Fruit fly (Drosophila melanogaster) whole organism, wandering third instar larva: ENCODE measurements around the gene CG32075.

Experiments
- Abd-B ChIP-seq: fragments of >200 bp; optimal IDR thresholded peaks from 2 replicates; lab custom pipeline; 2017; ENCODE audit warnings: missing biosample characterization, missing genetic modification characterization
- CG32264 ChIP-seq: fragments of 200-800 bp; sonication (Bioruptor generic); optimal IDR thresholded peaks from 2 replicates; lab custom pipeline; 2016; ENCODE audit warnings: missing biosample characterization, missing genetic modification characterization
- CG9705 ChIP-seq: fragments of 200-800 bp; sonication (Bioruptor generic); optimal IDR thresholded peaks from 2 replicates; lab custom pipeline; 2018; ENCODE audit warnings: missing biosample characterization, mild to moderate bottlenecking, missing genetic modification characterization
- CrebA ChIP-seq: fragments of 200-800 bp; sonication (Bioruptor generic); optimal IDR thresholded peaks from 2 replicates; lab custom pipeline; 2016; ENCODE audit warnings: missing biosample characterization, mild to moderate bottlenecking, missing genetic modification characterization, borderline replicate concordance
- Dfd ChIP-seq: fragments of >200 bp; optimal IDR thresholded peaks from 2 replicates; lab custom pipeline; 2017; ENCODE audit warnings: missing biosample characterization, missing genetic modification characterization
- Dif ChIP-seq: fragments of 200-275, 200-300 bp; sonication (Bioruptor generic); optimal IDR thresholded peaks from 2 replicates; lab custom pipeline; 2018; ENCODE audit warnings: missing biosample characterization, missing genetic modification characterization; ENCODE audit not compliant: partially characterized antibody
- GATAd ChIP-seq: sonication (Bioruptor generic); optimal IDR thresholded peaks from 2 replicates; lab custom pipeline; 2016; ENCODE audit warnings: missing biosample characterization, missing genetic modification characterization
- HLH106 ChIP-seq: fragments of 200-800 bp; optimal IDR thresholded peaks from 3 replicates; lab custom pipeline; 2019; ENCODE audit warnings: missing biosample characterization, mild to moderate bottlenecking, missing genetic modification characterization, moderate library complexity
- Hnf4 ChIP-seq: fragments of 200-800 bp; sonication (Bioruptor generic); optimal IDR thresholded peaks from 2 replicates; lab custom pipeline; 2016; ENCODE audit warnings: missing biosample characterization, mild to moderate bottlenecking, missing genetic modification characterization
- Hr78 ChIP-seq: fragments of >200 bp; optimal IDR thresholded peaks from 2 replicates; lab custom pipeline; 2017; ENCODE audit warnings: missing biosample characterization, missing genetic modification characterization
- Hr83 ChIP-seq: fragments of 200-300 bp; sonication (Bioruptor generic); optimal IDR thresholded peaks from 2 replicates; lab custom pipeline; 2016; ENCODE audit warnings: missing biosample characterization, mild to moderate bottlenecking, missing genetic modification characterization, moderate library complexity; ENCODE audit not compliant: poor library complexity, severe bottlenecking
- Jra ChIP-seq: sonication (Bioruptor generic); optimal IDR thresholded peaks from 2 replicates; lab custom pipeline; 2016; ENCODE audit warnings: missing biosample characterization, missing genetic modification characterization
- Mio ChIP-seq: sonication (Bioruptor generic); optimal IDR thresholded peaks from 2 replicates; lab custom pipeline; 2016; ENCODE audit warnings: missing biosample characterization, missing genetic modification characterization
- Myc ChIP-seq: fragments of >200 bp; optimal IDR thresholded peaks from 2 replicates; lab custom pipeline; 2017
- N ChIP-seq: fragments of >200 bp; optimal IDR thresholded peaks from 2 replicates; lab custom pipeline; 2018; ENCODE audit warnings: missing biosample characterization, missing external identifiers, missing genetic modification characterization
- OdsH ChIP-seq: fragments of 200-800 bp; sonication (Bioruptor generic); optimal IDR thresholded peaks from 2 replicates; lab custom pipeline; 2016; ENCODE audit warnings: missing biosample characterization, mild to moderate bottlenecking, missing genetic modification characterization
- Rel ChIP-seq, 2 experiments: fragments of 200-800 bp; sonication (Bioruptor generic) in 1 of 2; optimal IDR thresholded peaks; 2 replicates in 1 of 2; 3 replicates in 1 of 2; lab custom pipeline; 2016 to 2019; ENCODE audit warnings: mild to moderate bottlenecking in 2 of 2, missing biosample characterization in 2 of 2, missing genetic modification characterization in 2 of 2, moderate library complexity in 1 of 2
- Sp1 ChIP-seq: fragments of 200-800 bp; sonication (Bioruptor generic); optimal IDR thresholded peaks from 3 replicates; lab custom pipeline; 2019; ENCODE audit warnings: missing biosample characterization, mild to moderate bottlenecking, missing genetic modification characterization, moderate library complexity
- Vsx2 ChIP-seq: fragments of 200-300, 225-300 bp; sonication (Bioruptor generic); optimal IDR thresholded peaks from 2 replicates; lab custom pipeline; 2018; ENCODE audit warnings: missing biosample characterization, missing genetic modification characterization; ENCODE audit not compliant: partially characterized antibody
- br ChIP-seq: fragments of 200-800 bp; sonication (Bioruptor generic); optimal IDR thresholded peaks from 2 replicates; lab custom pipeline; 2016; ENCODE audit warnings: missing biosample characterization, missing genetic modification characterization
- brk ChIP-seq: fragments of 200-800 bp; sonication (Bioruptor generic); optimal IDR thresholded peaks from 2 replicates; lab custom pipeline; 2016; ENCODE audit warnings: missing biosample characterization, mild to moderate bottlenecking, missing genetic modification characterization
- dl ChIP-seq, 2 experiments: fragments of 175-275, 200-275 bp in 1 of 2; fragments of 200-275 bp in 1 of 2; sonication (Bioruptor generic); optimal IDR thresholded peaks; lab custom pipeline; 2018; ENCODE audit warnings: mild to moderate bottlenecking in 2 of 2, missing biosample characterization in 2 of 2, missing genetic modification characterization in 2 of 2, moderate library complexity in 2 of 2; ENCODE audit not compliant: partially characterized antibody in 2 of 2, insufficient read depth in 1 of 2
- dmrt93B ChIP-seq: fragments of 200-800 bp; sonication (Bioruptor generic); optimal IDR thresholded peaks from 2 replicates; lab custom pipeline; 2018; ENCODE audit warnings: missing biosample characterization, mild to moderate bottlenecking, missing genetic modification characterization
- dsf ChIP-seq: sonication (Bioruptor generic); optimal IDR thresholded peaks from 2 replicates; lab custom pipeline; 2016; ENCODE audit warnings: missing biosample characterization, missing genetic modification characterization, borderline replicate concordance
- ey ChIP-seq: fragments of 200-800 bp; sonication (Bioruptor generic); optimal IDR thresholded peaks from 2 replicates; lab custom pipeline; 2016; ENCODE audit warnings: missing biosample characterization, missing genetic modification characterization
- foxo ChIP-seq, 2 experiments: fragments of 200-800 bp; sonication (Bioruptor generic); optimal IDR thresholded peaks; 2 replicates in 1 of 2; 3 replicates in 1 of 2; lab custom pipeline; 2016 to 2017; ENCODE audit warnings: missing biosample characterization in 2 of 2, missing genetic modification characterization in 2 of 2
- fru ChIP-seq: fragments of 200-800 bp; sonication (Bioruptor generic); optimal IDR thresholded peaks from 3 replicates; lab custom pipeline; 2016; ENCODE audit warnings: missing biosample characterization, mild to moderate bottlenecking, missing genetic modification characterization
- h ChIP-seq: fragments of 200-800 bp; sonication (Bioruptor generic); optimal IDR thresholded peaks from 3 replicates; lab custom pipeline; 2016; ENCODE audit warnings: missing biosample characterization, mild to moderate bottlenecking, missing genetic modification characterization
- jim ChIP-seq: fragments of 175-275, 200-325 bp; sonication (Bioruptor generic); optimal IDR thresholded peaks from 2 replicates; lab custom pipeline; 2016; ENCODE audit warnings: missing biosample characterization, mild to moderate bottlenecking, missing genetic modification characterization
- lola ChIP-seq: fragments of >200 bp; optimal IDR thresholded peaks from 2 replicates; lab custom pipeline; 2017; ENCODE audit warnings: missing biosample characterization, missing genetic modification characterization
- pan ChIP-seq: fragments of >200 bp; optimal IDR thresholded peaks from 2 replicates; lab custom pipeline; 2017
- psq ChIP-seq: fragments of 200-800 bp; sonication (Bioruptor generic); optimal IDR thresholded peaks from 3 replicates; lab custom pipeline; 2017; ENCODE audit warnings: missing biosample characterization, mild to moderate bottlenecking, missing genetic modification characterization, moderate library complexity
- rgr ChIP-seq: fragments of 200-800 bp; sonication (Bioruptor generic); optimal IDR thresholded peaks from 3 replicates; lab custom pipeline; 2016; ENCODE audit warnings: missing biosample characterization, mild to moderate bottlenecking, missing genetic modification characterization
- sage ChIP-seq: fragments of 200-800 bp; sonication (Bioruptor generic); optimal IDR thresholded peaks from 2 replicates; lab custom pipeline; 2016; ENCODE audit warnings: missing biosample characterization, mild to moderate bottlenecking, missing genetic modification characterization
- sv ChIP-seq: fragments of 200-800 bp; sonication (Bioruptor generic); optimal IDR thresholded peaks from 3 replicates; lab custom pipeline; 2016; ENCODE audit warnings: missing biosample characterization, missing genetic modification characterization
- tai ChIP-seq: sonication (Bioruptor generic); optimal IDR thresholded peaks from 2 replicates; lab custom pipeline; 2016; ENCODE audit warnings: missing biosample characterization, missing genetic modification characterization
- usp ChIP-seq: fragments of >200 bp; optimal IDR thresholded peaks from 2 replicates; lab custom pipeline; 2017; ENCODE audit warnings: missing biosample characterization, missing genetic modification characterization
- woc ChIP-seq: sonication (Bioruptor generic); optimal IDR thresholded peaks from 2 replicates; lab custom pipeline; 2016; ENCODE audit warnings: missing biosample characterization, mild to moderate bottlenecking, missing genetic modification characterization

CG32075 gene

DNA sequence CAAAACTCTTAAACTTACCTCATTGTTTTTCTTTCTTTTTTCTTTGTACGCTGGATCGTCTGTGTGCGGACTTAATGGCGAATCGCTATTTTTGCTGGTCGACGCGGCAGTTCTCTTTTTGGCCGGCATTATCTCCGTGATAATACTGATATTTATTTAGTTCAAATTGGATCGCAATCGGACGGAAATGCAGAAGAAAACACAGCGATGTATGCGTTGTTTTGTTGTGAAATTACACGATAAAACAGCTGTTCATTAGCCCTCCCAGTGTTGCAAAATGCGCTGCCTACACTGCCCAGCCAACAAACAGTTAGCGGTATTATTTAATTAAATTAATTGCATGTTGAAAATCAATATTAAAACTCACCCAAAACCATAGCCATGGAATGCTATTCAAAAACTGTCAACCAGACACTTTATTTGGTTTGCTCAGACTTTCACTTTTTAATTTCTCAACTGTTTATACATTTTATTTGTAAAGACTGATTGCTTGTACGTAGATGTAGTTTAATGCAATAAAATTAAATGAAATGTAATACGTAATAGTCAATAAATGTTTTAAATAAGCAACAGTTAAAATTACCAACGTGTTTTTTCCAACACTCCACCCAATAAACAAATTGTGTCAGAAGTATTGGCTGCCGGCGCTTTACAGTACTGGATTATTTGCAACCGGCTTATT is 33.4 kb upstream of the CG32075 start, which contains the start of the genes Irbp18 and APP-BP1 (continued):
- peak; percentile 82 for TF ChIP-seq Hr83 (GFP tag; lab: Kevin White, UChicago)
- TF ChIP-seq brk (GFP tag; lab: Kevin White, UChicago): peak; percentile 88
- TF ChIP-seq Dif (GFP tag; lab: Kevin White, UChicago): no peak
- TF ChIP-seq foxo (GFP tag; optimal IDR thresholded peaks at IDR 0.05; lab: Kevin White, UChicago): peak; percentile 79 to 96
- peak; percentile 70 for TF ChIP-seq Rel (GFP tag; optimal IDR thresholded peaks at IDR 0.05; lab: Kevin White, UChicago)
- peak; percentile 71 for TF ChIP-seq Rel (tag; optimal IDR thresholded peaks at IDR 0.05; lab: Kevin White, UChicago)
- no peak for TF ChIP-seq Dfd (GFP tag; lab: Kevin White, UChicago)
- peak; percentile 92 for TF ChIP-seq Hnf4 (GFP tag; lab: Kevin White, UChicago)
- peak; percentile 92 for TF ChIP-seq HLH106 (tag; lab: Kevin White, UChicago)
- TF ChIP-seq CrebA (GFP tag; lab: Kevin White, UChicago): no peak
- peak; percentile 95 for TF ChIP-seq br (GFP tag; lab: Kevin White, UChicago)
- TF ChIP-seq CG9705 (GFP tag; lab: Kevin White, UChicago): peak; percentile 85

DNA sequence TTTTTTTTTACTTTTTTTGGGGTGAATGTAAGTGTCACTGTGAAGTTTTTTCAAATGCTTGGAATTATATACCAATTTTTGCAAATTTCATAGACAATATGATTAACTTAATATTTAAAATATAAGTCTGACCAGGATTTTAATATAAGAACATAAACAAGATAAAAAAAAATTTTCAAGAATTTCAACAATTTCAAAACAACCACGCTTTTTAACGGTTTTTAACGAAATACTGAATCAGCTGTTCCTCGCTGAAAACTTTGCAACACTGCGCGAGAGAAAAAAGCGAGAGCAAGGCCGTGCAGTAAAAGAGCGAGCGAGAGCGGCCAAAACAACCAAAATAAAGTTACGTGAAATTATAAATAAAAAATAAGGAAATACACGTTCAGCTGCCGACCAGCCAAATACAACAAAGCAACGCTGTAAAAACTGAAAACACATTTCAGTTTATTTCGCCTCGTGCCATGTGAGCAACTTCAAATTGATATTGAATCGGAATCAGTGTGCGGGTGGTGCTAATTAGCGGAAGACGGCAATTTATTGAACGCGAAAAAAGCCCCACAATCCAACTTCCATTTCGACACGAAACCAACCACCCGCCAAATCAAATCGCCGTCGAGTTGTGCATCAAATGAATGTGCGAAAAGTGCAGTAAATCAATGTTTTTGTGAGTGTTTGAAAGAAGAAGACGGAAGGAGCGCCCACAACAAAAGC is 31.6 kb upstream of the CG32075 start, which contains the start of the genes CG46439, Iyd and CG33947:
Gene CG46439 (minus strand): TSS at position 51 of the 714 bp plus-strand sequence.
Gene Iyd (minus strand): TSS at position 51 of the 714 bp plus-strand sequence.
Gene CG33947 (plus strand): TSS at position 302 of the 714 bp plus-strand sequence.
- peak; percentile 40 for TF ChIP-seq Dif (GFP tag; lab: Kevin White, UChicago)
- TF ChIP-seq psq: peak; percentile 54
- no peak for TF ChIP-seq Abd-B (GFP tag; lab: Kevin White, UChicago)
- TF ChIP-seq tai (GFP tag; lab: Kevin White, UChicago): no peak
- no peak for TF ChIP-seq jim (GFP tag; lab: Kevin White, UChicago)
- TF ChIP-seq N (GFP tag; lab: Kevin White, UChicago): no peak
- no peak for TF ChIP-seq CG9705 (GFP tag; lab: Kevin White, UChicago)
- peak; percentile 53 for TF ChIP-seq Sp1 (GFP tag; lab: Kevin White, UChicago)
- peak; percentile 7 for TF ChIP-seq Myc
- no peak for TF ChIP-seq dsf (GFP tag; lab: Kevin White, UChicago)
- no peak for TF ChIP-seq lola (GFP tag; lab: Kevin White, UChicago)
- TF ChIP-seq CG32264: peak; percentile 67
- TF ChIP-seq CrebA (GFP tag; lab: Kevin White, UChicago): no peak
- no peak for TF ChIP-seq dmrt93B
- peak; percentile 16 for TF ChIP-seq rgr
- no peak for TF ChIP-seq pan (lab: Kevin White, UChicago)
- no peak for TF ChIP-seq Rel (GFP tag; optimal IDR thresholded peaks at IDR 0.05; lab: Kevin White, UChicago)
- TF ChIP-seq Rel (tag; optimal IDR thresholded peaks at IDR 0.05; lab: Kevin White, UChicago): peak; percentile 90
- TF ChIP-seq Jra: peak; percentile 34
- TF ChIP-seq Hr78 (GFP tag; lab: Kevin White, UChicago): no peak
- TF ChIP-seq foxo (GFP tag; optimal IDR thresholded peaks at IDR 0.05; lab: Kevin White, UChicago): peak; percentile 21 to 41
- peak; percentile 16 for TF ChIP-seq woc
- peak; percentile 50 for TF ChIP-seq fru (GFP tag; lab: Kevin White, UChicago)
- TF ChIP-seq br (GFP tag; lab: Kevin White, UChicago): peak; percentile 43
- no peak for TF ChIP-seq OdsH (GFP tag; lab: Kevin White, UChicago)
- TF ChIP-seq dl (GFP tag; optimal IDR thresholded peaks at IDR 0.05; lab: Kevin White, UChicago; ENCODE audit: insufficient read depth in 1 of 2, partially characterized antibody in 2 of 2): no peak
- TF ChIP-seq GATAd (GFP tag; lab: Kevin White, UChicago): no peak
- TF ChIP-seq usp (GFP tag; lab: Kevin White, UChicago): no peak
- no peak for TF ChIP-seq Mio (GFP tag; lab: Kevin White, UChicago)
- peak; percentile 49 for TF ChIP-seq Hnf4 (GFP tag; lab: Kevin White, UChicago)
- no peak for TF ChIP-seq Dfd (GFP tag; lab: Kevin White, UChicago)
- no peak for TF ChIP-seq ey (GFP tag; lab: Kevin White, UChicago)
- TF ChIP-seq sv (GFP tag; lab: Kevin White, UChicago): no peak
- peak; percentile 80 for TF ChIP-seq sage (GFP tag; lab: Kevin White, UChicago)
- TF ChIP-seq Hr83 (GFP tag; lab: Kevin White, UChicago): no peak
- TF ChIP-seq HLH106 (tag; lab: Kevin White, UChicago): peak; percentile 23
- TF ChIP-seq brk (GFP tag; lab: Kevin White, UChicago): peak; percentile 78
- peak; percentile 75 for TF ChIP-seq Vsx2
- peak; percentile 43 for TF ChIP-seq h (GFP tag; lab: Kevin White, UChicago)
